Fruit fly (Drosophila melanogaster) whole organism, embryonic: ENCODE results near the gene CG5262.

Source experiments
- Atf3 ChIP-seq: fragments of 200-800 bp; sonication (Bioruptor generic); optimal IDR thresholded peaks from 3 replicates; lab custom pipeline; 2016; ENCODE audit warnings: missing biosample characterization, missing genetic modification characterization
- B-H2 ChIP-seq: fragments of 200-800 bp; sonication (Bioruptor generic); optimal IDR thresholded peaks from 2 replicates; lab custom pipeline; 2018; ENCODE audit warnings: missing biosample characterization, mild to moderate bottlenecking, missing genetic modification characterization
- CG10543 ChIP-seq: fragments of 200-800 bp; sonication (Bioruptor generic); optimal IDR thresholded peaks from 3 replicates; lab custom pipeline; 2017; ENCODE audit warnings: missing biosample characterization, mild to moderate bottlenecking, missing genetic modification characterization, moderate library complexity
- CG12155 ChIP-seq: fragments of 200-800 bp; sonication (Bioruptor generic); optimal IDR thresholded peaks from 3 replicates; lab custom pipeline; 2016; ENCODE audit warnings: missing biosample characterization, missing genetic modification characterization
- CG13775 ChIP-seq: fragments of 200-800 bp; sonication (Bioruptor generic); optimal IDR thresholded peaks from 3 replicates; lab custom pipeline; 2017; ENCODE audit warnings: missing biosample characterization, mild to moderate bottlenecking, missing genetic modification characterization
- CG14860 ChIP-seq: fragments of 200-800 bp; sonication (Bioruptor generic); IDR thresholded peaks from 3 replicates; pipeline ENCODE4 v1.3.6; 2022; ENCODE audit warnings: missing biosample characterization, missing genetic modification characterization; ENCODE audit not compliant: partially characterized antibody
- CG15269 ChIP-seq: fragments of 200-800 bp; sonication (Bioruptor generic); optimal IDR thresholded peaks from 2 replicates; lab custom pipeline; 2018; ENCODE audit warnings: missing biosample characterization, mild to moderate bottlenecking, missing genetic modification characterization, moderate library complexity
- CG30020 ChIP-seq: fragments of 200-800 bp; optimal IDR thresholded peaks from 2 replicates; lab custom pipeline; 2019; ENCODE audit warnings: missing biosample characterization, mild to moderate bottlenecking, missing genetic modification characterization, moderate library complexity
- CG4820 ChIP-seq: fragments of 200-800 bp; sonication (Bioruptor generic); optimal IDR thresholded peaks from 3 replicates; lab custom pipeline; 2016; ENCODE audit warnings: missing biosample characterization, missing genetic modification characterization
- CG6654 ChIP-seq: fragments of 200-800 bp; sonication (Bioruptor generic); optimal IDR thresholded peaks from 2 replicates; lab custom pipeline; 2017; ENCODE audit warnings: missing biosample characterization, mild to moderate bottlenecking, missing genetic modification characterization
- CG7745 ChIP-seq: fragments of 200-800 bp; sonication (Bioruptor generic); optimal IDR thresholded peaks from 2 replicates; lab custom pipeline; 2018; ENCODE audit warnings: missing biosample characterization, mild to moderate bottlenecking, missing genetic modification characterization, moderate library complexity
- CG7786 ChIP-seq: fragments of 200-800 bp; sonication (Bioruptor generic); optimal IDR thresholded peaks from 2 replicates; lab custom pipeline; 2016; ENCODE audit warnings: missing biosample characterization, missing genetic modification characterization
- CG7928 ChIP-seq: fragments of 200-800 bp; sonication (Bioruptor generic); optimal IDR thresholded peaks from 2 replicates; lab custom pipeline; 2017; ENCODE audit warnings: missing biosample characterization, mild to moderate bottlenecking, missing genetic modification characterization
- CG7987 ChIP-seq: fragments of 200-800 bp; sonication (Bioruptor generic); optimal IDR thresholded peaks from 2 replicates; lab custom pipeline; 2018; ENCODE audit warnings: missing biosample characterization, mild to moderate bottlenecking, missing genetic modification characterization, moderate library complexity
- CG8944 ChIP-seq: fragments of 200-800 bp; sonication (Bioruptor generic); optimal IDR thresholded peaks from 3 replicates; lab custom pipeline; 2016; ENCODE audit warnings: missing biosample characterization, missing genetic modification characterization
- CG9215 ChIP-seq: fragments of 200-800 bp; sonication (Bioruptor generic); IDR thresholded peaks from 2 replicates; pipeline ENCODE4 v1.3.6; 2022; ENCODE audit warnings: missing biosample characterization, missing genetic modification characterization
- D ChIP-seq, 2 experiments: fragments of 200-800 bp in 1 of 2; fragments of >200 bp in 1 of 2; sonication (Bioruptor generic) in 1 of 2; optimal IDR thresholded peaks; 2 replicates in 1 of 2; 3 replicates in 1 of 2; lab custom pipeline; 2017; ENCODE audit warnings: mild to moderate bottlenecking in 1 of 2, missing biosample characterization in 1 of 2, missing genetic modification characterization in 1 of 2, missing genetic modification reagents in 1 of 2
- E2f2 ChIP-seq: fragments of 200-800 bp; sonication (Bioruptor generic); IDR thresholded peaks from 2 replicates; pipeline ENCODE4 v1.3.6; 2022; ENCODE audit warnings: missing biosample characterization, missing genetic modification characterization
- Hmr ChIP-seq: fragments of 200-800 bp; sonication (Bioruptor generic); optimal IDR thresholded peaks from 3 replicates; lab custom pipeline; 2017; ENCODE audit warnings: mild to moderate bottlenecking, missing biosample characterization, missing genetic modification reagents, missing genetic modification characterization
- MBD-R2 ChIP-seq: fragments of 200-800 bp; sonication (Bioruptor generic); IDR thresholded peaks from 2 replicates; pipeline ENCODE4 v1.3.6; 2022; ENCODE audit warnings: missing biosample characterization, missing genetic modification characterization
- MESR4 ChIP-seq: fragments of 200-800 bp; sonication (Bioruptor generic); optimal IDR thresholded peaks from 2 replicates; lab custom pipeline; 2018; ENCODE audit warnings: missing biosample characterization, mild to moderate bottlenecking, missing genetic modification characterization, moderate library complexity
- Mad ChIP-seq: fragments of 200-800 bp; sonication (Bioruptor generic); optimal IDR thresholded peaks from 2 replicates; lab custom pipeline; 2016; ENCODE audit warnings: missing biosample characterization, missing genetic modification characterization
- Mrtf ChIP-seq: fragments of 200-800 bp; sonication (Bioruptor generic); IDR thresholded peaks from 3 replicates; pipeline ENCODE4 v1.3.6; 2022; ENCODE audit warnings: missing biosample characterization, missing genetic modification characterization
- Rfx ChIP-seq: fragments of 200-800 bp; sonication (Bioruptor generic); IDR thresholded peaks from 2 replicates; pipeline ENCODE4 v1.3.6; 2022; ENCODE audit warnings: missing biosample characterization, missing genetic modification characterization
- Ssrp ChIP-seq: fragments of 200-800 bp; sonication (Bioruptor generic); optimal IDR thresholded peaks from 2 replicates; lab custom pipeline; 2018; ENCODE audit warnings: missing biosample characterization, mild to moderate bottlenecking, missing genetic modification characterization, moderate library complexity
- Tbp ChIP-seq: fragments of >200 bp; optimal IDR thresholded peaks from 2 replicates; lab custom pipeline; 2018; ENCODE audit warnings: missing biosample characterization, missing genetic modification characterization
- Xrp1 ChIP-seq: fragments of 200-800 bp; sonication (Bioruptor generic); IDR thresholded peaks from 2 replicates; pipeline ENCODE4 v1.3.6; 2022; ENCODE audit warnings: missing biosample characterization, missing genetic modification characterization
- abd-A ChIP-seq: fragments of 200-800 bp; sonication (Bioruptor generic); optimal IDR thresholded peaks from 3 replicates; lab custom pipeline; 2019; ENCODE audit warnings: missing biosample characterization, mild to moderate bottlenecking, missing genetic modification characterization, moderate library complexity
- ap ChIP-seq: fragments of 200-800 bp; sonication (Bioruptor generic); IDR thresholded peaks from 2 replicates; pipeline ENCODE4 v1.3.6; 2022; ENCODE audit warnings: missing biosample characterization, missing genetic modification characterization
- cad ChIP-seq: fragments of >200 bp; optimal IDR thresholded peaks from 2 replicates; lab custom pipeline; 2017; ENCODE audit warnings: missing biosample characterization, missing genetic modification characterization
- dm ChIP-seq: fragments of 200-800 bp; sonication (Bioruptor generic); optimal IDR thresholded peaks from 3 replicates; lab custom pipeline; 2016; ENCODE audit warnings: missing biosample characterization, missing genetic modification characterization
- gcm ChIP-seq: fragments of 200-800 bp; sonication (Bioruptor generic); optimal IDR thresholded peaks from 2 replicates; lab custom pipeline; 2019; ENCODE audit warnings: missing biosample characterization, mild to moderate bottlenecking, missing genetic modification characterization, moderate library complexity
- gfzf ChIP-seq: fragments of 200-800 bp; sonication (Bioruptor generic); optimal IDR thresholded peaks from 2 replicates; lab custom pipeline; 2016; ENCODE audit warnings: missing biosample characterization, mild to moderate bottlenecking, missing genetic modification characterization, moderate library complexity
- grn ChIP-seq: fragments of 200-800 bp; sonication (Bioruptor generic); optimal IDR thresholded peaks from 3 replicates; lab custom pipeline; 2017; ENCODE audit warnings: missing biosample characterization, missing genetic modification characterization
- h ChIP-seq: fragments of >200 bp; optimal IDR thresholded peaks from 2 replicates; lab custom pipeline; 2017
- kah ChIP-seq: fragments of 200-800 bp; sonication (Bioruptor generic); optimal IDR thresholded peaks from 2 replicates; lab custom pipeline; 2018; ENCODE audit warnings: missing biosample characterization, mild to moderate bottlenecking, missing genetic modification characterization
- lbe ChIP-seq: fragments of 200-800 bp; sonication (Bioruptor generic); optimal IDR thresholded peaks from 2 replicates; lab custom pipeline; 2016; ENCODE audit warnings: missing biosample characterization, mild to moderate bottlenecking, missing genetic modification characterization
- lilli ChIP-seq: fragments of 200-800 bp; sonication (Bioruptor generic); optimal IDR thresholded peaks from 3 replicates; lab custom pipeline; 2016; ENCODE audit warnings: missing biosample characterization, missing genetic modification characterization
- lov ChIP-seq, 2 experiments: fragments of 200-800 bp in 1 of 2; fragments of >200 bp in 1 of 2; sonication (Bioruptor generic) in 1 of 2; IDR thresholded peaks in 1 of 2; optimal IDR thresholded peaks in 1 of 2; 2 replicates in 1 of 2; 3 replicates in 1 of 2; pipeline versions ENCODE4 v1.3.6 to Lab custom; 2017 to 2022; ENCODE audit warnings: missing biosample characterization in 1 of 2, missing genetic modification characterization in 1 of 2
- mam ChIP-seq: fragments of 200-800 bp; sonication (Bioruptor generic); optimal IDR thresholded peaks from 3 replicates; lab custom pipeline; 2016; ENCODE audit warnings: missing biosample characterization, missing genetic modification characterization
- mirr ChIP-seq: fragments of 200-800 bp; sonication (Bioruptor generic); optimal IDR thresholded peaks from 3 replicates; lab custom pipeline; 2018; ENCODE audit warnings: missing biosample characterization, mild to moderate bottlenecking, missing genetic modification characterization
- nmo ChIP-seq: fragments of 200-800 bp; sonication (Bioruptor generic); optimal IDR thresholded peaks from 2 replicates; lab custom pipeline; 2018; ENCODE audit warnings: missing biosample characterization, mild to moderate bottlenecking, missing genetic modification characterization, moderate library complexity
- otp ChIP-seq: fragments of 200-800 bp; sonication (Bioruptor generic); IDR thresholded peaks from 3 replicates; pipeline ENCODE4, ENCODE4 v1.3.6; 2022; ENCODE audit warnings: missing biosample characterization, missing genetic modification characterization
- row ChIP-seq: fragments of 200-800 bp; sonication (Bioruptor generic); IDR thresholded peaks from 3 replicates; pipeline ENCODE4 v1.3.6; 2022; ENCODE audit warnings: missing biosample characterization, missing genetic modification characterization
- tgo ChIP-seq: fragments of 200-800 bp; sonication (Bioruptor generic); IDR thresholded peaks from 3 replicates; pipeline ENCODE4 v1.3.6; 2022; ENCODE audit warnings: missing biosample characterization, missing genetic modification characterization
- tll ChIP-seq, 2 experiments: fragments of 200-800 bp in 1 of 2; fragments of >200 bp in 1 of 2; sonication (Bioruptor generic) in 1 of 2; optimal IDR thresholded peaks; 2 replicates each; lab custom pipeline; 2017 to 2019; ENCODE audit warnings: missing biosample characterization in 2 of 2, missing genetic modification characterization in 2 of 2, mild to moderate bottlenecking in 1 of 2, moderate library complexity in 1 of 2
- usp ChIP-seq: fragments of >200 bp; optimal IDR thresholded peaks from 2 replicates; lab custom pipeline; 2017; ENCODE audit warnings: missing biosample characterization, missing genetic modification characterization
- vfl ChIP-seq: fragments of 200-800 bp; sonication (Bioruptor generic); optimal IDR thresholded peaks from 2 replicates; lab custom pipeline; 2016; ENCODE audit warnings: missing biosample characterization, missing genetic modification characterization
- wor ChIP-seq: fragments of 200-800 bp; sonication (Bioruptor generic); IDR thresholded peaks from 2 replicates; pipeline ENCODE4 v1.3.6; 2022; ENCODE audit warnings: missing biosample characterization, missing genetic modification characterization
- zen ChIP-seq: fragments of 200-800 bp; sonication (Bioruptor generic); optimal IDR thresholded peaks from 3 replicates; lab custom pipeline; 2018; ENCODE audit warnings: missing biosample characterization, mild to moderate bottlenecking, missing genetic modification characterization, moderate library complexity

CG5262 gene

DNA sequence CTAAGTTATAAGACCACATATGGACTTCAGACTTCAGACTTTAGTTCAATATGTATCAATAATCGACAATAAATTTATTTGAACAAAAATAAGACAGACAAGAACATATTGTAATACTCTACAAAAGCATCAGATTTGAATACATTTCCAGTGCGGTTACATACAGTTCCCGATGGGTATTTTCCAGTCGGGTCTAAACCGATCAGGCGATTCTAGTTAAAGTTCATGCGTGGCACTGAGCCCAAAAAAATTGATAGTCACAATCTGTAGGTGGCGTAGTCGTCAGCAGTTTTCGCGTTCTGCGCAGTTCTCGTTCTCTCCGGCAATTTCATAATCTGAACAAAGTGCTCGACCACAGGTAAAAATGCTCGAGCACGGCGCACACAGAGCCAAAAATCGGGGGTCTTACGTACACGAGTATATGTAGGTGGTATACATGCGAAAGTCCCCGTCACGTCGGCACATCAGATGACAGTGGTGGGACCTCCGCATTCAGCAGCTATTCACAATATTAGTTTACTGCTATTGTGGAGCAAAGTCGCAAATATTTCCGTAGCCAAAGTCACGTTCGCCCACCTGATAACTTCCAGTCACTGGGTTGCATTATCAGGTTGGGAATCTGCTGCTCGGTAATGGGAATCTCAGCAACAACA lies 34.9 kb downstream of the CG5262 start (continued):
- TF ChIP-seq Atf3 (GFP tag; lab: Kevin White, UChicago) (no peak), h (lab: Kevin White, UChicago) (no peak), gcm (GFP tag; lab: Kevin White, UChicago) (no peak), CG15269 (tag; lab: Kevin White, UChicago) (peak; percentile 55), grn (GFP tag; lab: Kevin White, UChicago) (peak; percentile 72), Xrp1 (GFP tag; lab: Robert Waterston, UW) (no peak), lbe (GFP tag; lab: Kevin White, UChicago) (no peak), mirr (GFP tag; lab: Kevin White, UChicago) (peak; percentile 63), CG9215 (GFP tag; lab: Robert Waterston, UW) (peak; percentile 38), cad (GFP tag; lab: Kevin White, UChicago) (no peak), nmo (GFP tag; lab: Kevin White, UChicago) (peak; percentile 33), Mrtf (GFP tag; lab: Robert Waterston, UW) (0 out of 3 replicates have a peak, but pooled peaks have one; percentile 37), CG8944 (peak; percentile 8), CG14860 (GFP tag; lab: Robert Waterston, UW) (no peak), CG12155 (peak; percentile 60), CG4820 (peak; percentile 59), D (optimal IDR thresholded peaks at IDR 0.05; lab: Kevin White, UChicago) (no peak), D (GFP tag; optimal IDR thresholded peaks at IDR 0.05; lab: Kevin White, UChicago) (no peak), usp (GFP tag; lab: Kevin White, UChicago) (no peak), kah (GFP tag; lab: Kevin White, UChicago) (no peak), wor (GFP tag; lab: Robert Waterston, UW) (no peak), E2f2 (GFP tag; lab: Robert Waterston, UW) (no peak), CG7987 (GFP tag; lab: Kevin White, UChicago) (peak; percentile 44), Ssrp (tag; lab: Kevin White, UChicago) (no peak), abd-A (tag; lab: Kevin White, UChicago) (no peak), CG7786 (GFP tag; lab: Kevin White, UChicago) (peak; percentile 45), zen (no peak), tgo (no peak; the same call in 2 of the 3 replicates), MBD-R2 (GFP tag; lab: Robert Waterston, UW) (peak; percentile 42; the same call in 1 of the 2 replicates), CG7745 (no peak), otp (GFP tag; lab: Robert Waterston, UW) (0 out of 3 replicates have a peak, but pooled peaks have one; percentile 26), vfl (GFP tag; lab: Kevin White, UChicago) (peak; percentile 30), Tbp (GFP tag; lab: Kevin White, UChicago) (no peak), CG13775 (peak; percentile 37), lilli (peak; percentile 80), Rfx (GFP tag; lab: Robert Waterston, UW) (peak; percentile 75)

- peak; percentile 57 for TF ChIP-seq MESR4
- no peak for TF ChIP-seq mam (GFP tag; lab: Kevin White, UChicago)
- TF ChIP-seq CG6654 (GFP tag; lab: Kevin White, UChicago): no peak
- no peak for TF ChIP-seq lov (optimal IDR thresholded peaks at IDR 0.05; lab: Kevin White, UChicago)
- TF ChIP-seq lov (GFP tag; IDR thresholded peaks at IDR 0.05; lab: Robert Waterston, UW): no peak
- TF ChIP-seq CG30020: peak; percentile 9
- TF ChIP-seq tll (GFP tag; optimal IDR thresholded peaks at IDR 0.05; lab: Kevin White, UChicago): no peak
- peak; percentile 29 for TF ChIP-seq gfzf (GFP tag; lab: Kevin White, UChicago)
- TF ChIP-seq D (optimal IDR thresholded peaks at IDR 0.05; lab: Kevin White, UChicago): no peak
- TF ChIP-seq D (GFP tag; optimal IDR thresholded peaks at IDR 0.05; lab: Kevin White, UChicago): no peak
- TF ChIP-seq dm (GFP tag; lab: Kevin White, UChicago): no peak
- peak; percentile 12 for TF ChIP-seq B-H2 (GFP tag; lab: Kevin White, UChicago)
- no peak for TF ChIP-seq Ssrp (tag; lab: Kevin White, UChicago)
- TF ChIP-seq CG7928: no peak
- no peak for TF ChIP-seq CG10543 (GFP tag; lab: Kevin White, UChicago)
- TF ChIP-seq ap (GFP tag; lab: Robert Waterston, UW): no peak
- no peak for TF ChIP-seq Mad
- TF ChIP-seq Hmr (GFP tag; lab: Kevin White, UChicago): no peak
- no peak for TF ChIP-seq row (GFP tag; lab: Robert Waterston, UW)
Observed at dm6 chr3L:20393357-20393756, 36.9 kb downstream of the CG5262 start, which contains the start of gene CG33969. Gene CG33969, minus strand, starts transcription at chr3L:20393553.
